Fruit fly (Drosophila melanogaster) whole organism, adult: ENCODE results near the gene Faf2.

Experiments
- CG11617 ChIP-seq: fragments of 200-800 bp; sonication (Bioruptor generic); optimal IDR thresholded peaks from 2 replicates; lab custom pipeline; 2017; ENCODE audit warnings: mild to moderate bottlenecking, missing biosample characterization, missing genetic modification reagents, missing genetic modification characterization
- CG12768 ChIP-seq: fragments of 200-800 bp; sonication (Bioruptor generic); optimal IDR thresholded peaks from 2 replicates; lab custom pipeline; 2017; ENCODE audit warnings: missing biosample characterization, missing genetic modification characterization, mild to moderate bottlenecking, moderate library complexity, missing genetic modification reagents
- CG14711 ChIP-seq: fragments of 200-800 bp; sonication (Bioruptor generic); optimal IDR thresholded peaks from 2 replicates; lab custom pipeline; 2018; ENCODE audit warnings: missing biosample characterization, mild to moderate bottlenecking, missing genetic modification characterization, moderate library complexity
- CG1620 ChIP-seq: fragments of 200-800 bp; sonication (Bioruptor generic); optimal IDR thresholded peaks from 2 replicates; lab custom pipeline; 2016; ENCODE audit warnings: missing biosample characterization, missing genetic modification characterization
- CG33017 ChIP-seq: fragments of 200-800 bp; sonication (Bioruptor generic); optimal IDR thresholded peaks from 2 replicates; lab custom pipeline; 2018; ENCODE audit warnings: missing biosample characterization, mild to moderate bottlenecking, missing genetic modification characterization, moderate library complexity
- CG5204 ChIP-seq: fragments of 200-800 bp; sonication (Bioruptor generic); optimal IDR thresholded peaks from 2 replicates; lab custom pipeline; 2016; ENCODE audit warnings: missing biosample characterization, missing genetic modification characterization
- CG7045 ChIP-seq: fragments of 200-800 bp; sonication (Bioruptor generic); optimal IDR thresholded peaks from 2 replicates; lab custom pipeline; 2017; ENCODE audit warnings: missing biosample characterization, mild to moderate bottlenecking, missing genetic modification characterization
- CG7101 ChIP-seq: fragments of 200-800 bp; sonication (Bioruptor generic); optimal IDR thresholded peaks from 2 replicates; lab custom pipeline; 2018; ENCODE audit warnings: missing biosample characterization, mild to moderate bottlenecking, missing genetic modification characterization, moderate library complexity
- Clk ChIP-seq: fragments of 200-800 bp; sonication (Bioruptor generic); optimal IDR thresholded peaks from 2 replicates; lab custom pipeline; 2017; ENCODE audit warnings: missing biosample characterization, missing genetic modification characterization
- Crg-1 ChIP-seq: fragments of 200-800 bp; sonication (Bioruptor generic); optimal IDR thresholded peaks from 2 replicates; lab custom pipeline; 2016; ENCODE audit warnings: missing biosample characterization, missing genetic modification characterization
- Hr96 ChIP-seq: fragments of 200-800 bp; sonication (Bioruptor generic); optimal IDR thresholded peaks from 2 replicates; lab custom pipeline; 2016; ENCODE audit warnings: missing biosample characterization, missing genetic modification characterization
- Mnt ChIP-seq: fragments of 200-800 bp; sonication (Bioruptor generic); optimal IDR thresholded peaks from 2 replicates; lab custom pipeline; 2016; ENCODE audit warnings: missing biosample characterization, mild to moderate bottlenecking, missing genetic modification characterization
- bab1 ChIP-seq: fragments of 200-800 bp; sonication (Bioruptor generic); optimal IDR thresholded peaks from 3 replicates; lab custom pipeline; 2019; ENCODE audit warnings: missing biosample characterization, mild to moderate bottlenecking, missing genetic modification characterization, moderate library complexity
- cic ChIP-seq: fragments of 200-800 bp; sonication (Bioruptor generic); optimal IDR thresholded peaks from 2 replicates; lab custom pipeline; 2017; ENCODE audit warnings: missing biosample characterization, mild to moderate bottlenecking, missing genetic modification characterization, moderate library complexity
- cnc ChIP-seq, 2 experiments: fragments of >200 bp; optimal IDR thresholded peaks; 2 replicates each; lab custom pipeline; 2017
- kay ChIP-seq: fragments of 200-800 bp; sonication (Bioruptor generic); peaks from one replicate; lab custom pipeline; 2016; ENCODE audit warnings: missing biosample characterization, missing genetic modification characterization, borderline replicate concordance
- ovo ChIP-seq: fragments of 200-800 bp; sonication (Bioruptor generic); optimal IDR thresholded peaks from 2 replicates; lab custom pipeline; 2016; ENCODE audit warnings: missing biosample characterization, missing genetic modification characterization
- pad ChIP-seq: fragments of 200-800 bp; sonication (Bioruptor generic); optimal IDR thresholded peaks from 3 replicates; lab custom pipeline; 2017; ENCODE audit warnings: missing biosample characterization, missing genetic modification characterization, mild to moderate bottlenecking, moderate library complexity, missing genetic modification reagents
- tj ChIP-seq: fragments of 200-800 bp; sonication (Bioruptor generic); optimal IDR thresholded peaks from 3 replicates; lab custom pipeline; 2017; ENCODE audit warnings: missing biosample characterization, mild to moderate bottlenecking, missing genetic modification characterization, moderate library complexity
- toe ChIP-seq: fragments of 200-800 bp; sonication (Bioruptor generic); optimal IDR thresholded peaks from 2 replicates; lab custom pipeline; 2016; ENCODE audit warnings: missing biosample characterization, missing genetic modification characterization

Gene Faf2

DNA sequence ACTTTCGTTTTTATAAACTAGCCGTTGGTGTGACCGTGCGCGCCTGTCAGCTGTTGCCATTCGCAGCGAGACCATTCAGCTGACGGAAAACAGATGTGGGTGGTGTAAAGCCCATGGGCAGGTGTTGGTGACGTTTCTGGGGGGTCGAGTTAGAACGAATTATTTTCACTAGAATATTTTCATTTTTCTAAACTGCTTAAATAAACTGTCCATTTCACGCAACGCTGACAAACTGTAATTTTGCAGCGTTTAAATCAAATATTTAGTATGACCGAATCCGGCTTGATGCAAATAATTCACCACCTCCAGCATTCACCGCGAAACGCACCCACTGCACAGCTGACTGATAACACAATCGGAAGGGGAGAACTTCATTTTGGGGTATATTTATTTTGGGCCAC is 13.1 kb downstream of the Faf2 start, which contains the start of the genes CG10383 and CG10338:
TSS of gene CG10383 (minus strand) at position 199 of the 401 bp plus-strand sequence.
TSS of gene CG10338 (plus strand) at position 261 of the 401 bp plus-strand sequence.
- peak; percentile 54 for TF ChIP-seq ovo (GFP tag; lab: Kevin White, UChicago)
- TF ChIP-seq CG11617 (GFP tag; lab: Kevin White, UChicago): peak; percentile 87
- peak; percentile 87 for TF ChIP-seq CG1620 (GFP tag; lab: Kevin White, UChicago)
- TF ChIP-seq CG7101 (tag; lab: Kevin White, UChicago): peak; percentile 89
- peak; percentile 88 for TF ChIP-seq Crg-1 (GFP tag; lab: Kevin White, UChicago)
- peak; percentile 84 for TF ChIP-seq Hr96 (GFP tag; lab: Kevin White, UChicago)
- TF ChIP-seq toe (GFP tag; lab: Kevin White, UChicago): no peak
- TF ChIP-seq Mnt (GFP tag; lab: Kevin White, UChicago): peak; percentile 85
- peak; percentile 69 for TF ChIP-seq CG7045 (GFP tag; lab: Kevin White, UChicago)
- peak; percentile 83 for TF ChIP-seq CG14711 (tag; lab: Kevin White, UChicago)
- peak; percentile 87 for TF ChIP-seq bab1 (GFP tag; lab: Kevin White, UChicago)
- peak; percentile 69 for TF ChIP-seq pad (GFP tag; lab: Kevin White, UChicago)
- no peak for TF ChIP-seq kay (GFP tag; lab: Kevin White, UChicago)
- TF ChIP-seq cnc (optimal IDR thresholded peaks at IDR 0.05; lab: Kevin White, UChicago): no peak
- no peak for TF ChIP-seq CG5204 (GFP tag; lab: Kevin White, UChicago)
- peak; percentile 87 for TF ChIP-seq CG12768 (GFP tag; lab: Kevin White, UChicago)
- peak; percentile 55 for TF ChIP-seq tj
- peak; percentile 65 for TF ChIP-seq Clk (GFP tag; lab: Kevin White, UChicago)
- peak; percentile 79 for TF ChIP-seq CG33017 (tag; lab: Kevin White, UChicago)
- peak; percentile 64 for TF ChIP-seq cic (GFP tag; lab: Kevin White, UChicago)

DNA sequence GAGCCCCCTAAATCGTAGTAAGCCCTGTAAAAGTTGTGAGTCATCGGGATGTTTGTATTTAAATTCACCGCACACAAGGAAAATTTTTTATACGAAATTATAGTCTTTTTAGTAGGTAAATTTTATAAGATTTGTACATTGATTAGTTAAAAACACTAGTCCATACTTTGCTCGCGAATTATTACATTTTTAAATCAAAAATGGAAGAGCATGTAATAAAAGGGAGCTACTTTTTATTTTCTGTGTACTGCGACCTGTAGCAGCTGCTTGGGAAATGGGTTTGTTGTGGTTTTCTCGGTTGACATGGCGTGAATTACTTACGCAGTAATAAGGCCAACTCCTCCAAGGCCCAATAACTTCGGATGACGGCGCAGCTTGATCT is 13.8 kb downstream of the Faf2 start:
- no peak for TF ChIP-seq toe (GFP tag; lab: Kevin White, UChicago)
- no peak for TF ChIP-seq CG5204 (GFP tag; lab: Kevin White, UChicago)
- TF ChIP-seq kay (GFP tag; lab: Kevin White, UChicago): peak; percentile 83
- peak; percentile 30 for TF ChIP-seq CG14711 (tag; lab: Kevin White, UChicago)
- TF ChIP-seq tj: peak; percentile 11
- no peak for TF ChIP-seq CG11617 (GFP tag; lab: Kevin White, UChicago)

DNA sequence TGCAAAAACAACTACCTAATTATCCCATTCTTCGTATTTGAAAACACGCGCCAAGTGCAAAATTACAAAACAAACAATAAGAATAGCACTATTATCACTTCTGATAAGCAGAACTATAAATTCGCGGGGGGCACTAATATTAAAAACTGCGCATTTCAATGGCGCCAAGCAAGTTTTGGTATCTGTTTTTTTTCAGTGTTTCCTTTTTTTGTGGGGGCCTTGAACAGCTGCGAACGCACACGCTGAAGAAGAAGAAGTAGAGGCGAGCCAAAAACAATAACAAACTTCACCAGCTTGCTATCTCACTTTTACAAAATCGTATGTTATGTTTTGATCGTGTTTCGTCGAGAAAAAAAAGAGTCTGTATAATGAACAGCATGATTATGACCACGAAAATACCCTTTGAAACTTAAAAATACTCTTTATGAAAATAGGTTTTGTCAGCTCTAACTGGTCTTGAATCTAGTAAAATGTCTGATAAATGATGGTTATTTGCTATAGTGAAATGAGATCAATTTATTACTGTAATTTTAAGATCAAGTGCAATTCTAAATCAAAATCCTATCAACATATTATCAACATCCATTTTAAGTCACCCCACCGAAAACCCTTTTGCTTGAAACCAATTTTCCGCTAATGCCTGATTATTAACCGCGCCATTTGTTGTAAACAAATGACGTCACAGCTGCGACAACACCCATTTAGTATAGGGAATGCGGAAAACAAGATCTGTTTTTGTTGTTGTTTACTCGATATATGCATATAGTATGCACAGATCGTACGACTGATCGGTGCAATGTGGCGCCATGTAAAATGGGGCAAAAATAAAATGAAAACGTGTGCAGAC is 14.4 kb downstream of the Faf2 start:
- peak; percentile 91 for TF ChIP-seq bab1 (GFP tag; lab: Kevin White, UChicago)
- TF ChIP-seq CG7045 (GFP tag; lab: Kevin White, UChicago): peak; percentile 6
- no peak for TF ChIP-seq ovo (GFP tag; lab: Kevin White, UChicago)
- no peak for TF ChIP-seq CG5204 (GFP tag; lab: Kevin White, UChicago)
- TF ChIP-seq Mnt (GFP tag; lab: Kevin White, UChicago): peak; percentile 42
- no peak for TF ChIP-seq cnc (optimal IDR thresholded peaks at IDR 0.05; lab: Kevin White, UChicago)
- peak; percentile 54 for TF ChIP-seq CG12768 (GFP tag; lab: Kevin White, UChicago)
- peak; percentile 43 for TF ChIP-seq CG7101 (tag; lab: Kevin White, UChicago)
- peak; percentile 10 for TF ChIP-seq tj
- TF ChIP-seq CG1620 (GFP tag; lab: Kevin White, UChicago): no peak
- TF ChIP-seq kay (GFP tag; lab: Kevin White, UChicago): peak; percentile 98
- TF ChIP-seq toe (GFP tag; lab: Kevin White, UChicago): no peak
- TF ChIP-seq pad (GFP tag; lab: Kevin White, UChicago): peak; percentile 0
- TF ChIP-seq CG14711 (tag; lab: Kevin White, UChicago): no peak
- TF ChIP-seq Hr96 (GFP tag; lab: Kevin White, UChicago): peak; percentile 7
- peak; percentile 0 for TF ChIP-seq CG33017 (tag; lab: Kevin White, UChicago)
- peak; percentile 28 for TF ChIP-seq cic (GFP tag; lab: Kevin White, UChicago)
- TF ChIP-seq Crg-1 (GFP tag; lab: Kevin White, UChicago): peak; percentile 22
- TF ChIP-seq Clk (GFP tag; lab: Kevin White, UChicago): peak; percentile 6
- peak; percentile 38 for TF ChIP-seq CG11617 (GFP tag; lab: Kevin White, UChicago)

DNA sequence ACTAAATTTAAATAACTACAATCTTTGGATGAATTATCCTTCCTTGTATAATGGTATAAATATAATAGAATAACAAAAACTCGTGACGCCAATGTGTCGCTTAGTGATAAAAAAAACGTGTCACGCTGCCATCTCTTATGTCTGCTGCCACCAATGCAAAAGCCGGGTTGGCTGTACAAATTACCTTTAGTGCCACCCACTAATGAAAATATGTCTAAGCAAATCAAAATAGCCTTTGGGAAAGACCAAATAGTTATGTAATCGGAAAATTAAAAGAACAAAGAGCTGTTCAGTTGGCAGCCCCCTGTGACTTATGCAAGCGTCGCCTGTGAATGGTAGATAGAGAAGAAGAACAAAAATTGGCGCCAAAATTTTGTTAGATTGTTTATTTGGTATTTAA is 19.1 kb downstream of the Faf2 start, which contains the start of gene CG10336:
TSS of gene CG10336 (plus strand) at position 153 of the 400 bp plus-strand sequence.
- TF ChIP-seq CG7045 (GFP tag; lab: Kevin White, UChicago): no peak
- no peak for TF ChIP-seq CG5204 (GFP tag; lab: Kevin White, UChicago)
- TF ChIP-seq Mnt (GFP tag; lab: Kevin White, UChicago): peak; percentile 50
- peak; percentile 36 for TF ChIP-seq CG14711 (tag; lab: Kevin White, UChicago)
- TF ChIP-seq Crg-1 (GFP tag; lab: Kevin White, UChicago): no peak
- TF ChIP-seq kay (GFP tag; lab: Kevin White, UChicago): peak; percentile 84

DNA sequence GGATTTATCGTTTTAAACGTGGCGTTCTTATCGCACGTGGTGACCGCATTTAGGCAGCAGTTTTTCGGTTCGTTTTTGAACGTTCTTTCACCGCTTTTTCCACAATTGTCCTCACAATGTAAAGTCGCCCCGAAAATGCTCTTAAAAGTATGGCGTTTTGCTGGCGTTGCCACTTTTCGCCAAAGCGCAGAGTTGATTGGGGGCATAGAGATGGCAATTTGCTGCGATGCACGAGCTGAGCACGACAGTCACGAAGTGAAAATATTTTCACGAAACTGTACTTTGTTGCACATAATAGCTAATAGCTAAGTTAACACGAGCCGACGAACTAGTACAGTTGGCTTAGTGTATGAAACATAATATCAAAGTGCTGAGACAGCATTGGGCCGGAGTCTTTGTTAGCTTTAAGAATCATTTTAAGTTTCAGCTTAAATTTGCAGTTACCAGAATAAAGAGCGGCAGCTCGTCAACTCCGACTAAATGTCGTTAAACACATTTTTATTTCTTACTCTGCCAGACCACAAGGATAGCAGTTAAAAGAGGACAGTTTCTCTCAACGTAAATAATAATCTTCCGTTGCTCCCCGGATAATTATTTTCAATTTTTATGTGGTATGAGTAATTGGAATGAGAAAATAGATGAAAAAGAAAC is 19.7 kb downstream of the Faf2 start, which contains the start of gene msl-1:
TSS of gene msl-1 (minus strand) at position 155 of the 651 bp plus-strand sequence.
- peak; percentile 69 for TF ChIP-seq CG1620 (GFP tag; lab: Kevin White, UChicago)
- TF ChIP-seq cnc (optimal IDR thresholded peaks at IDR 0.05; lab: Kevin White, UChicago): no peak
- no peak for TF ChIP-seq Crg-1 (GFP tag; lab: Kevin White, UChicago)
- no peak for TF ChIP-seq CG7045 (GFP tag; lab: Kevin White, UChicago)
- TF ChIP-seq Hr96 (GFP tag; lab: Kevin White, UChicago): no peak
- TF ChIP-seq CG11617 (GFP tag; lab: Kevin White, UChicago): no peak
- peak; percentile 38 for TF ChIP-seq tj
- no peak for TF ChIP-seq CG33017 (tag; lab: Kevin White, UChicago)
- no peak for TF ChIP-seq CG12768 (GFP tag; lab: Kevin White, UChicago)
- peak; percentile 27 for TF ChIP-seq Mnt (GFP tag; lab: Kevin White, UChicago)
- TF ChIP-seq bab1 (GFP tag; lab: Kevin White, UChicago): no peak
- no peak for TF ChIP-seq cic (GFP tag; lab: Kevin White, UChicago)
- TF ChIP-seq pad (GFP tag; lab: Kevin White, UChicago): no peak
- no peak for TF ChIP-seq CG14711 (tag; lab: Kevin White, UChicago)
- no peak for TF ChIP-seq Clk (GFP tag; lab: Kevin White, UChicago)
